Fruit fly (Drosophila melanogaster) whole organism, embryonic: ENCODE results near the gene CG3515.

Experiments
- Atf-2 ChIP-seq: fragments of 200-800 bp; sonication (Bioruptor generic); optimal IDR thresholded peaks from 2 replicates; lab custom pipeline; 2016; ENCODE audit warnings: missing biosample characterization, missing genetic modification characterization
- CG10267 ChIP-seq: fragments of 200-800 bp; sonication (Bioruptor generic); optimal IDR thresholded peaks from 2 replicates; lab custom pipeline; 2018; ENCODE audit warnings: missing biosample characterization, mild to moderate bottlenecking, missing genetic modification characterization, moderate library complexity
- CG10274 ChIP-seq: fragments of 200-800 bp; sonication (Bioruptor generic); optimal IDR thresholded peaks from 3 replicates; lab custom pipeline; 2017; ENCODE audit warnings: missing biosample characterization, mild to moderate bottlenecking, missing genetic modification characterization
- CG10431 ChIP-seq: fragments of 200-800 bp; sonication (Bioruptor generic); optimal IDR thresholded peaks from 3 replicates; lab custom pipeline; 2018; ENCODE audit warnings: missing biosample characterization, mild to moderate bottlenecking, missing genetic modification characterization
- CG10543 ChIP-seq: fragments of 200-800 bp; sonication (Bioruptor generic); optimal IDR thresholded peaks from 3 replicates; lab custom pipeline; 2017; ENCODE audit warnings: missing biosample characterization, mild to moderate bottlenecking, missing genetic modification characterization, moderate library complexity
- CG11085 ChIP-seq: fragments of 200-800 bp; sonication (Bioruptor generic); IDR thresholded peaks from 2 replicates; pipeline ENCODE4 v1.3.6; 2022; ENCODE audit warnings: missing biosample characterization, missing genetic modification characterization
- CG1233 ChIP-seq: fragments of 200-800 bp; sonication (Bioruptor generic); optimal IDR thresholded peaks from 4 replicates; lab custom pipeline; 2018; ENCODE audit warnings: missing biosample characterization, mild to moderate bottlenecking, missing genetic modification characterization
- CG14014 ChIP-seq: fragments of 200-800 bp; sonication (Bioruptor generic); IDR thresholded peaks from 2 replicates; pipeline ENCODE4 v1.3.6; 2022; ENCODE audit warnings: missing biosample characterization, missing genetic modification characterization
- CG15514 ChIP-seq: fragments of 200-800 bp; sonication (Bioruptor generic); optimal IDR thresholded peaks from 3 replicates; lab custom pipeline; 2017; ENCODE audit warnings: missing biosample characterization, missing genetic modification characterization, mild to moderate bottlenecking, moderate library complexity, missing genetic modification reagents
- CG17328 ChIP-seq: fragments of 200-800 bp; sonication (Bioruptor generic); IDR thresholded peaks from 2 replicates; pipeline ENCODE4 v1.3.6; 2022; ENCODE audit warnings: missing biosample characterization, missing genetic modification characterization
- CG17829 ChIP-seq: fragments of 200-800 bp; optimal IDR thresholded peaks from 2 replicates; lab custom pipeline; 2019; ENCODE audit warnings: missing biosample characterization, mild to moderate bottlenecking, missing genetic modification characterization, moderate library complexity
- CG2712 ChIP-seq: fragments of 200-800 bp; optimal IDR thresholded peaks from 3 replicates; lab custom pipeline; 2019; ENCODE audit warnings: missing biosample characterization, mild to moderate bottlenecking, missing genetic modification characterization, moderate library complexity
- CG3163 ChIP-seq: fragments of 200-800 bp; sonication (Bioruptor generic); optimal IDR thresholded peaks from 3 replicates; lab custom pipeline; 2016; ENCODE audit warnings: missing biosample characterization, missing genetic modification characterization
- CG3995 ChIP-seq: fragments of 200-800 bp; sonication (Bioruptor generic); optimal IDR thresholded peaks from 3 replicates; lab custom pipeline; 2016; ENCODE audit warnings: missing biosample characterization, missing genetic modification characterization
- CG7928 ChIP-seq: fragments of 200-800 bp; sonication (Bioruptor generic); optimal IDR thresholded peaks from 2 replicates; lab custom pipeline; 2017; ENCODE audit warnings: missing biosample characterization, mild to moderate bottlenecking, missing genetic modification characterization
- CG9817 ChIP-seq: fragments of 200-800 bp; sonication (Bioruptor generic); optimal IDR thresholded peaks from 2 replicates; lab custom pipeline; 2018; ENCODE audit warnings: missing biosample characterization, mild to moderate bottlenecking, missing genetic modification characterization, moderate library complexity
- CG9876 ChIP-seq: fragments of 200-800 bp; sonication (Bioruptor generic); optimal IDR thresholded peaks from 2 replicates; lab custom pipeline; 2016; ENCODE audit warnings: missing biosample characterization, missing genetic modification characterization
- Dad ChIP-seq: fragments of 200-800 bp; sonication (Bioruptor generic); optimal IDR thresholded peaks from 3 replicates; lab custom pipeline; 2016; ENCODE audit warnings: missing biosample characterization, missing genetic modification characterization
- Dbx ChIP-seq: fragments of 200-800 bp; sonication (Bioruptor generic); IDR thresholded peaks from 3 replicates; pipeline ENCODE4 v1.3.6; 2022; ENCODE audit warnings: missing biosample characterization, missing genetic modification characterization
- Ets97D ChIP-seq: fragments of 200-800 bp; sonication (Bioruptor generic); optimal IDR thresholded peaks from 3 replicates; lab custom pipeline; 2016; ENCODE audit warnings: missing biosample characterization, missing genetic modification characterization
- HHEX ChIP-seq: fragments of 200-800 bp; sonication (Bioruptor generic); optimal IDR thresholded peaks from 3 replicates; lab custom pipeline; 2017; ENCODE audit warnings: missing biosample characterization, mild to moderate bottlenecking, missing genetic modification characterization, missing genetic modification reagents
- HLH3B ChIP-seq: fragments of 200-800 bp; sonication (Bioruptor generic); IDR thresholded peaks from 2 replicates; pipeline ENCODE4 v1.3.6; 2022; ENCODE audit warnings: missing biosample characterization, missing genetic modification characterization
- HmgZ ChIP-seq: fragments of 200-800 bp; sonication (Bioruptor generic); optimal IDR thresholded peaks from 2 replicates; lab custom pipeline; 2018; ENCODE audit warnings: missing biosample characterization, mild to moderate bottlenecking, missing genetic modification characterization
- PHDP ChIP-seq: fragments of 200-800 bp; sonication (Bioruptor generic); optimal IDR thresholded peaks from 3 replicates; lab custom pipeline; 2018; ENCODE audit warnings: missing biosample characterization, mild to moderate bottlenecking, missing genetic modification characterization, moderate library complexity
- Pdp1 ChIP-seq, 2 experiments: fragments of 200-800 bp; sonication (Bioruptor generic); optimal IDR thresholded peaks; 3 replicates each; lab custom pipeline; 2016; ENCODE audit warnings: missing biosample characterization in 2 of 2, missing genetic modification characterization in 2 of 2, mild to moderate bottlenecking in 1 of 2, moderate library complexity in 1 of 2
- Rfx ChIP-seq: fragments of 200-800 bp; sonication (Bioruptor generic); IDR thresholded peaks from 2 replicates; pipeline ENCODE4 v1.3.6; 2022; ENCODE audit warnings: missing biosample characterization, missing genetic modification characterization
- Xrp1 ChIP-seq: fragments of 200-800 bp; sonication (Bioruptor generic); IDR thresholded peaks from 2 replicates; pipeline ENCODE4 v1.3.6; 2022; ENCODE audit warnings: missing biosample characterization, missing genetic modification characterization
- ab ChIP-seq: fragments of 200-800 bp; sonication (Bioruptor generic); optimal IDR thresholded peaks from 2 replicates; lab custom pipeline; 2016; ENCODE audit warnings: missing biosample characterization, missing genetic modification characterization
- bab2 ChIP-seq: fragments of 200-800 bp; sonication (Bioruptor generic); optimal IDR thresholded peaks from 2 replicates; lab custom pipeline; 2016; ENCODE audit warnings: missing biosample characterization, missing genetic modification characterization
- bsh ChIP-seq, 2 experiments: fragments of 200-800 bp; sonication (Bioruptor generic); optimal IDR thresholded peaks; 2 replicates each; lab custom pipeline; 2017 to 2018; ENCODE audit warnings: mild to moderate bottlenecking in 2 of 2, missing biosample characterization in 2 of 2, missing genetic modification characterization in 2 of 2, moderate library complexity in 1 of 2
- cad ChIP-seq: fragments of >200 bp; optimal IDR thresholded peaks from 2 replicates; lab custom pipeline; 2017; ENCODE audit warnings: missing biosample characterization, missing genetic modification characterization
- cg ChIP-seq: fragments of 200-800 bp; sonication (Bioruptor generic); optimal IDR thresholded peaks from 3 replicates; lab custom pipeline; 2019; ENCODE audit warnings: missing biosample characterization, mild to moderate bottlenecking, missing genetic modification characterization, moderate library complexity
- corto ChIP-seq: fragments of 200-800 bp; sonication (Bioruptor generic); optimal IDR thresholded peaks from 2 replicates; lab custom pipeline; 2016; ENCODE audit warnings: missing biosample characterization, mild to moderate bottlenecking, missing genetic modification characterization, moderate library complexity
- dati ChIP-seq: fragments of 200-800 bp; sonication (Bioruptor generic); IDR thresholded peaks from 2 replicates; pipeline ENCODE4 v1.3.6; 2022; ENCODE audit warnings: missing biosample characterization, missing genetic modification characterization
- dmrt11E ChIP-seq: fragments of 200-800 bp; sonication (Bioruptor generic); optimal IDR thresholded peaks from 3 replicates; lab custom pipeline; 2018; ENCODE audit warnings: missing biosample characterization, mild to moderate bottlenecking, missing genetic modification characterization, moderate library complexity
- esg ChIP-seq: fragments of 200-800 bp; sonication (Bioruptor generic); conservative IDR thresholded peaks from 2 replicates; pipeline ENCODE4 v1.3.6; 2022; ENCODE audit warnings: missing biosample characterization, missing genetic modification characterization
- fu2 ChIP-seq: fragments of 200-800 bp; sonication (Bioruptor generic); optimal IDR thresholded peaks from 2 replicates; lab custom pipeline; 2016; ENCODE audit warnings: missing biosample characterization, missing genetic modification characterization
- ken ChIP-seq: fragments of 200-800 bp; sonication (Bioruptor generic); IDR thresholded peaks from 3 replicates; pipeline ENCODE4 v1.3.6; 2022; ENCODE audit warnings: missing biosample characterization, missing genetic modification characterization
- knrl ChIP-seq: fragments of 200-800 bp; sonication (Bioruptor generic); IDR thresholded peaks from 3 replicates; pipeline ENCODE4 v1.3.6; 2022; ENCODE audit warnings: missing biosample characterization, missing genetic modification characterization; ENCODE audit not compliant: partially characterized antibody
- nerfin-2 ChIP-seq: fragments of 200-800 bp; sonication (Bioruptor generic); IDR thresholded peaks from 2 replicates; pipeline ENCODE4 v1.3.6; 2022; ENCODE audit warnings: missing biosample characterization, missing genetic modification characterization; ENCODE audit not compliant: partially characterized antibody
- odd ChIP-seq: fragments of 200-800 bp; sonication (Bioruptor generic); optimal IDR thresholded peaks from 2 replicates; lab custom pipeline; 2017; ENCODE audit warnings: missing biosample characterization, mild to moderate bottlenecking, missing genetic modification characterization
- pfk ChIP-seq: fragments of 200-800 bp; sonication (Bioruptor generic); optimal IDR thresholded peaks from 2 replicates; lab custom pipeline; 2018; ENCODE audit warnings: missing biosample characterization, mild to moderate bottlenecking, missing genetic modification characterization, moderate library complexity
- pho ChIP-seq: fragments of 200-800 bp; sonication (Bioruptor generic); optimal IDR thresholded peaks from 2 replicates; lab custom pipeline; 2016; ENCODE audit warnings: missing biosample characterization, missing genetic modification characterization
- repo ChIP-seq: fragments of 200-800 bp; sonication (Bioruptor generic); optimal IDR thresholded peaks from 2 replicates; lab custom pipeline; 2016; ENCODE audit warnings: missing biosample characterization, missing genetic modification characterization
- sob ChIP-seq: fragments of 200-800 bp; sonication (Bioruptor generic); IDR thresholded peaks from 2 replicates; pipeline ENCODE4 v1.3.6; 2022; ENCODE audit warnings: missing biosample characterization, missing genetic modification characterization
- ssp ChIP-seq: fragments of 200-800 bp; sonication (Bioruptor generic); IDR thresholded peaks from 2 replicates; pipeline ENCODE4 v1.3.6; 2022; ENCODE audit warnings: missing biosample characterization, missing genetic modification characterization
- tna ChIP-seq: fragments of 200-800 bp; sonication (Bioruptor generic); IDR thresholded peaks from 2 replicates; pipeline ENCODE4 v1.3.6; 2022; ENCODE audit warnings: missing biosample characterization, missing genetic modification characterization; ENCODE audit not compliant: partially characterized antibody
- trem ChIP-seq: fragments of 200-800 bp; optimal IDR thresholded peaks from 3 replicates; lab custom pipeline; 2019; ENCODE audit warnings: missing biosample characterization, mild to moderate bottlenecking, missing genetic modification characterization, moderate library complexity
- ttk ChIP-seq: fragments of 200-800 bp; sonication (Bioruptor generic); IDR thresholded peaks from 2 replicates; pipeline ENCODE4 v2.1.2; 2022; ENCODE audit warnings: missing biosample characterization, missing genetic modification characterization
- vfl ChIP-seq: fragments of 200-800 bp; sonication (Bioruptor generic); optimal IDR thresholded peaks from 2 replicates; lab custom pipeline; 2016; ENCODE audit warnings: missing biosample characterization, missing genetic modification characterization

The CG3515 gene

DNA sequence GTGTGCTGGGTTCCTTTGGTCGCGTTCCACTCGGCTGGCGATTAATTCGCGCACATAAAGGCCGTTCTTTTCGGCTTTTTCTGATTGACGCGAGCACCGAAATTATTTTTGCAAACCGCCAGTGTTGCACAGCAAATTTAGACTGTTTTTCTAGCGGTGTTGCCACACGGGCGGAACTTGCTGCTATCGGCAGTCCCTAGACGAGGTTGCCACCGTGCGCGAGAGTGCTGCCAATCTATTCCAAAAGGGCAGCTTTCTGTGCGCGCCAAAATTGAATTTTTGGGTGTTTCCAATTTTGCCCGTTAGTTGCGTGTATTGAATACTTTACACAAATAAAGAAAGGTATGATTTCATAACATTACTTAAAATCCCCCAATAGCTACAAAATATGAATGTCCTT lies 32.7 kb upstream of the CG3515 start, which contains the start of gene Drp1 (continued):
- TF ChIP-seq PHDP (tag; lab: Kevin White, UChicago) (peak; percentile 34), fu2 (GFP tag; lab: Kevin White, UChicago) (peak; percentile 63), CG9817 (tag; lab: Kevin White, UChicago) (peak; percentile 22), Rfx (peak; percentile 81), CG9876 (GFP tag; lab: Kevin White, UChicago) (peak; percentile 68), dmrt11E (peak; percentile 23), sob (peak; percentile 81), CG10267 (tag; lab: Kevin White, UChicago) (peak; percentile 96), Pdp1 (GFP tag; optimal IDR thresholded peaks at IDR 0.05; lab: Kevin White, UChicago) (peak in 1 of 2 experiments; percentile 41), CG14014 (GFP tag; lab: Robert Waterston, UW) (peak; percentile 47; the same call in 1 of the 2 replicates), CG2712 (peak; percentile 52), corto (no peak), esg (GFP tag; lab: Robert Waterston, UW) (no peak), knrl (peak; percentile 77), pho (GFP tag; lab: Kevin White, UChicago) (peak; percentile 69), pfk (GFP tag; lab: Kevin White, UChicago) (peak; percentile 3), CG3163 (peak; percentile 17), CG10274 (GFP tag; lab: Kevin White, UChicago) (no peak), cad (GFP tag; lab: Kevin White, UChicago) (no peak), cg (GFP tag; lab: Kevin White, UChicago) (no peak), CG3995 (peak; percentile 5), Xrp1 (GFP tag; lab: Robert Waterston, UW) (peak; percentile 59), CG7928 (GFP tag; lab: Kevin White, UChicago) (peak; percentile 43), tna (GFP tag; lab: Robert Waterston, UW) (peak; percentile 58; the same call in 1 of the 2 replicates), CG17328 (GFP tag; lab: Robert Waterston, UW) (peak; percentile 27; the same call in 1 of the 2 replicates), HLH3B (GFP tag; lab: Robert Waterston, UW) (peak; percentile 47; the same call in 1 of the 2 replicates), HmgZ (tag; lab: Kevin White, UChicago) (peak; percentile 69), CG17829 (peak; percentile 60), nerfin-2 (peak; percentile 64), repo (GFP tag; lab: Kevin White, UChicago) (peak; percentile 53), bab2 (GFP tag; lab: Kevin White, UChicago) (peak; percentile 63), vfl (GFP tag; lab: Kevin White, UChicago) (peak; percentile 48), bsh (GFP tag; optimal IDR thresholded peaks at IDR 0.05; lab: Kevin White, UChicago) (peak in 1 of 2 experiments; percentile 18), Ets97D (GFP tag; lab: Kevin White, UChicago) (peak; percentile 87), ttk (GFP tag; lab: Robert Waterston, UW) (peak; percentile 40; the same call in 1 of the 2 replicates), odd (GFP tag; lab: Kevin White, UChicago) (no peak), CG11085 (GFP tag; lab: Robert Waterston, UW) (peak; percentile 52; the same call in 1 of the 2 replicates), ken (GFP tag; lab: Robert Waterston, UW) (peak; percentile 77), CG1233 (GFP tag; lab: Kevin White, UChicago) (peak; percentile 6), trem (peak; percentile 99), Dbx (GFP tag; lab: Robert Waterston, UW) (peak; percentile 72), Atf-2 (GFP tag; lab: Kevin White, UChicago) (peak; percentile 18), ssp (GFP tag; lab: Robert Waterston, UW) (no peak), dati (GFP tag; lab: Robert Waterston, UW) (0 out of 2 replicates have a peak, but pooled peaks have one; percentile 18), CG10543 (GFP tag; lab: Kevin White, UChicago) (no peak), Dad (GFP tag; lab: Kevin White, UChicago) (peak; percentile 31), CG15514 (peak; percentile 84), HHEX (GFP tag; lab: Kevin White, UChicago) (no peak), ab (GFP tag; lab: Kevin White, UChicago) (no peak), CG10431 (GFP tag; lab: Kevin White, UChicago) (no peak)
